Worm (Caenorhabditis elegans): ENCODE results near the gene F29B9.8.

The F29B9.8 gene

ce11 chrIV:4650624-4651094 lies 3.2 kb downstream of the F29B9.8 start, which contains the start of gene ubc-9 (continued):
- no peak for TF ChIP-seq somi-1 (GFP tag; optimal IDR thresholded peaks at IDR 0.05)
- no peak for TF ChIP-seq ceh-40 (GFP tag; IDR thresholded peaks at IDR 0.05)
- no peak for TF ChIP-seq sdz-38 (tag; optimal IDR thresholded peaks at IDR 0.05)
- TF ChIP-seq ztf-6 (GFP tag; IDR thresholded peaks at IDR 0.05), result no peak
- no peak for TF ChIP-seq let-526 (GFP tag; IDR thresholded peaks at IDR 0.05)
- TF ChIP-seq egl-44 (GFP tag; IDR thresholded peaks at IDR 0.05), result no peak
- TF ChIP-seq ztf-18 (tag; optimal IDR thresholded peaks at IDR 0.05), result peak; percentile 67
- no peak for TF ChIP-seq mxl-1 (tag; optimal IDR thresholded peaks at IDR 0.05)
- TF ChIP-seq tbp1 (GFP tag; optimal IDR thresholded peaks at IDR 0.05), result peak; percentile 66
- no peak for TF ChIP-seq nfya-1 (tag; optimal IDR thresholded peaks at IDR 0.05; ENCODE audit: borderline replicate concordance, insufficient read depth)
- no peak for TF ChIP-seq nhr-120 (GFP tag; IDR thresholded peaks at IDR 0.05)
- peak; percentile 92 for TF ChIP-seq dox-1 (GFP tag; IDR thresholded peaks at IDR 0.05)
- TF ChIP-seq F55B11.4 (tag; optimal IDR thresholded peaks at IDR 0.05; ENCODE audit: borderline replicate concordance, insufficient read depth), result no peak
- no peak for TF ChIP-seq ztf-25 (GFP tag; IDR thresholded peaks at IDR 0.05)
- TF ChIP-seq ztf-3 (GFP tag; optimal IDR thresholded peaks at IDR 0.05), result no peak
- TF ChIP-seq F33H1.4 (GFP tag; IDR thresholded peaks at IDR 0.05), result peak; percentile 81
- TF ChIP-seq cebp-2 (GFP tag; IDR thresholded peaks at IDR 0.05), result no peak
- TF ChIP-seq fkh-3 (tag; optimal IDR thresholded peaks at IDR 0.05), result no peak
- TF ChIP-seq unc-62 (GFP tag; optimal IDR thresholded peaks at IDR 0.05), result no peak
- TF ChIP-seq sea-2 (GFP tag; IDR thresholded peaks at IDR 0.05), result no peak
- no peak for TF ChIP-seq chd-7 (tag; optimal IDR thresholded peaks at IDR 0.05)
- no peak for TF ChIP-seq F57A8.1 (GFP tag; optimal IDR thresholded peaks at IDR 0.05)
- TF ChIP-seq rec-8 (tag; optimal IDR thresholded peaks at IDR 0.05), result no peak
- TF ChIP-seq repo-1 (tag; optimal IDR thresholded peaks at IDR 0.05), result peak; percentile 3
- peak; percentile 54 for TF ChIP-seq K12H6.12 (tag; optimal IDR thresholded peaks at IDR 0.05)
- TF ChIP-seq ZK185.1 (tag; optimal IDR thresholded peaks at IDR 0.05; ENCODE audit: poor library complexity, severe bottlenecking), result peak; percentile 57
- TF ChIP-seq dpff-1 (tag; optimal IDR thresholded peaks at IDR 0.05), result no peak
- TF ChIP-seq ceh-27 (GFP tag; optimal IDR thresholded peaks at IDR 0.05), result peak; percentile 17
- no peak for TF ChIP-seq ceh-79 (tag; optimal IDR thresholded peaks at IDR 0.05)
- TF ChIP-seq madf-6 (GFP tag; IDR thresholded peaks at IDR 0.05), result peak; percentile 97
- TF ChIP-seq hrde-1 (tag; optimal IDR thresholded peaks at IDR 0.05; ENCODE audit: borderline replicate concordance), result peak; percentile 30
- TF ChIP-seq snpc-4 (GFP tag; optimal IDR thresholded peaks at IDR 0.05), result peak; percentile 25
- TF ChIP-seq snpc-4 (tag; optimal IDR thresholded peaks at IDR 0.05), result peak; percentile 49 to 78 (median 67)
- no peak for TF ChIP-seq pha-4 (tag; optimal IDR thresholded peaks at IDR 0.05)
- TF ChIP-seq lsl-1 (GFP tag; optimal IDR thresholded peaks at IDR 0.05), result peak; percentile 82
- peak; percentile 81 for TF ChIP-seq mcd-1 (GFP tag; IDR thresholded peaks at IDR 0.05)

DNA sequence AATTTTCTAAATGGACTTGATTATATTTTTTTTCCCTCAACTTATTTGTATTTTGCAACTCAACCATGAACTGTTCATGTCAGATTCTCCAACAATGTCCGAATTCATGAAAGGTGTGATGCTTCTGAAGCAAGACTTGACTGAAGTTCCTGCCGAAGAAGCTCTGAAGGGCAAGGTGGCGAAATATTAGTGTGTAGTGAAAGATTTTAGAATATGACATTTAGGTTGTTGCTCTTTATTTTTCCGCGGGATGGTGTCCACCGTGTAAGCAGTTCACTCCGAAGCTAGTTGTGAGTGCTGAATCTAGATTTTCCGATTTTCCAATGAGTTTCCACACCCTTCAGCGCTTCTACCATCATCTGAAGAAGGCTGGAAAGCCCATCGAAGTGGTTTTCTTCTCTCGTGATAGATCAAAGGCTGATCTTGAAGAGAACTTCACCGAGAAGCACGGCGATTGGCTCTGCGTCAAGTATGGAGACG lies 4.9 kb downstream of the F29B9.8 start, which contains the start of gene F29B9.5:
Gene F29B9.5 (plus strand): TSS at position 51 of the 480 bp plus-strand sequence.
- TF ChIP-seq F10E7.11 (tag; optimal IDR thresholded peaks at IDR 0.05) (no peak), snpc-3.4 (tag; optimal IDR thresholded peaks at IDR 0.05) (peak; percentile 41), F33H1.4 (GFP tag; IDR thresholded peaks at IDR 0.05) (peak; percentile 26), lsl-1 (GFP tag; optimal IDR thresholded peaks at IDR 0.05) (no peak), attf-3 (GFP tag; conservative IDR thresholded peaks at IDR 0.05) (no peak), cebp-2 (GFP tag; IDR thresholded peaks at IDR 0.05) (0 out of 2 replicates have a peak, but pooled peaks have one; percentile 41), mcd-1 (GFP tag; IDR thresholded peaks at IDR 0.05) (peak; percentile 31; the same call in 1 of the 2 replicates), sptf-2 (GFP tag; optimal IDR thresholded peaks at IDR 0.05) (no peak), pbrm-1 (GFP tag; IDR thresholded peaks at IDR 0.05) (peak; percentile 51; the same call in 1 of the 2 replicates), nhr-90 (tag; optimal IDR thresholded peaks at IDR 0.05) (no peak), nfya-2 (GFP tag; IDR thresholded peaks at IDR 0.05) (0 out of 2 replicates have a peak, but pooled peaks have one; percentile 22), K11D2.4 (GFP tag; IDR thresholded peaks at IDR 0.05) (no peak), tbx-9 (tag; optimal IDR thresholded peaks at IDR 0.05; ENCODE audit: borderline replicate concordance) (no peak), dpff-1 (tag; optimal IDR thresholded peaks at IDR 0.05) (no peak), madf-8 (GFP tag; conservative IDR thresholded peaks at IDR 0.05) (no peak; the same call in 1 of the 2 replicates), somi-1 (GFP tag; optimal IDR thresholded peaks at IDR 0.05) (no peak), rec-8 (tag; optimal IDR thresholded peaks at IDR 0.05) (no peak), ekl-4 (GFP tag; IDR thresholded peaks at IDR 0.05) (peak; percentile 71), egl-18 (GFP tag; IDR thresholded peaks at IDR 0.05) (no peak), ceh-27 (GFP tag; optimal IDR thresholded peaks at IDR 0.05) (no peak)
